Worm (Caenorhabditis elegans): ENCODE data around the gene ugt-52.
A peak's percentile ranks its signal among the peaks of the same experiment; 100 is the strongest.
"Not testable (repeated sequence)": the region's sequence is repeated elsewhere in the genome, so short reads cannot be mapped to it uniquely, and the experiment has no call there.

ugt-52 gene

DNA sequence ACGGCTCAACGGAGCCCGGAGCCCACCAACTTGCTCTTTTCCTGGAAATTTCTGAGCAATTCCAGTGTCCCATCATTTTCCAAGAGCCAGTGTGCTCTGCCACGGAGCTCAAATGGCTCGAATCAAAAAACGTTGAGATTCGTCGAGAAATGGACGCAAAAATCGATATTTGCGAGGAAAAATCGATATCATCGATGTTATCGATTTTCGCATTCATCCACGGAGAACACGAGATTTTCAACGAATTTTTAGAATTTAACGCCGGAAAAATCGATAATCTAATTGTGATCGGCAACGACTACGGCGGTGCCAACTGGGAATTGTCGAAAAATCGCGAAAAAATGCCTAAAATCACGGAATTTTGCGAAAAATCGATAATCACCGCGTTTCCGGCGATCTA, 27.1 kb downstream of the ugt-52 start:
- TF ChIP-seq ztf-16 (tag; optimal IDR thresholded peaks at IDR 0.05) (no peak), ceh-19 (GFP tag; optimal IDR thresholded peaks at IDR 0.05) (no peak), npax-4 (tag; optimal IDR thresholded peaks at IDR 0.05) (no peak), unc-55 (GFP tag; optimal IDR thresholded peaks at IDR 0.05) (no peak), C08G9.2 (tag; optimal IDR thresholded peaks at IDR 0.05) (no peak), ceh-48 (tag; optimal IDR thresholded peaks at IDR 0.05) (peak; percentile 27), F13H6.1 (tag; optimal IDR thresholded peaks at IDR 0.05) (no peak), C38D4.7 (GFP tag; optimal IDR thresholded peaks at IDR 0.05) (no peak)

DNA sequence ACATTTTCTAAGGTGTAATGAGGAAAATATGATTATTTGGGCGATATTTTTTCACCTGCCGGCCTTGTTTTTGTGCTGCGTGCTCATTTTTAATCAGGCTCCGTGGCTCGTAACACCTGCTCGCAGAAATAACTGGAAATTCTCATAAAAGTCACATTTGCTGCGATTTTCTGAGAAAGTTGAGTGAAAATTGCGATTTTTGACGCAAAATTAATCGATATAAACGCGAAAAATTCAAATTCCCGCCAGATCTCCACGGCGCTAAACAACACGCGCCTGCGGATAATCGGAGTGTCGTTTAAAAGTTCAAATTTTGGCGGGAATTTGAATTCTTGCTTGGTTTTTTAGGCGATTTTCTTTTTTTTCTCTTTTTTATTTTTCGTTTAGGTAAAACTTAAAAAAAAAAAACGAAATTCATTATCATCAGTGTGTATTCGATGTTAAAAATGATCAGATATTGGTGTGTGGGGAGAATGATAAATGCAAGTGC, 28.5 kb downstream of the ugt-52 start, which contains the start of gene Y55F3BL.6:
Y55F3BL.6 (minus strand) TSS at position 51 of the 490 bp plus-strand sequence.
- TF ChIP-seq ceh-14 (tag; optimal IDR thresholded peaks at IDR 0.05) (no peak), ceh-31 (tag; optimal IDR thresholded peaks at IDR 0.05) (no peak), nfya-1 (tag; optimal IDR thresholded peaks at IDR 0.05) (no peak)

DNA sequence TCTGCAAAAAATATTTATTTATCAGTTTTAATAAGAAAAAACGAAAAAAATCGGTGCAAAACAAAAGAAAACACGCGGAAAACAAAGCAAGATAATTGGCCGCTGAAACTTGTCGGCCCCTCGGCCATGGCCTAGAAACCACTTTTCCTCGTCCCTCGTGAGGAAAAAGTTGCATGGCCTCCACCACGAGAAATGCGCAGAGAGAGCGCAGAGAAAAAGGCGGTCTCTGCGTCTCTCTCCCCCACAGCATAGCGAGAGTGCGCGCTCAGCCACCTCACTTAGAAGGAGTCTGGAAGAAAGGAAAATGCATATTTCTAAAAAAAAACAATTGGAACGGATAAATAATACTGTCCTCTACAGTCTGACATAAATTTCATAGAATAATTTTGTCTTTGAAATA, 34.8 kb downstream of the ugt-52 start:
- TF ChIP-seq hlh-30 (tag; optimal IDR thresholded peaks at IDR 0.05; ENCODE audit: insufficient read depth) (peak; percentile 4), ceh-45 (GFP tag; IDR thresholded peaks at IDR 0.05) (0 out of 2 replicates have a peak, but pooled peaks have one; percentile 36), tbx-2 (tag; optimal IDR thresholded peaks at IDR 0.05) (peak; percentile 37), ceh-2 (tag; optimal IDR thresholded peaks at IDR 0.05) (peak; percentile 20), ceh-31 (tag; optimal IDR thresholded peaks at IDR 0.05) (peak; percentile 58), unc-3 (GFP tag; conservative IDR thresholded peaks at IDR 0.05) (peak; percentile 23; the same call in 1 of the 2 replicates), C08G9.2 (tag; optimal IDR thresholded peaks at IDR 0.05) (peak; percentile 56), ceh-34 (tag; optimal IDR thresholded peaks at IDR 0.05) (peak; percentile 7), rnt-1 (tag; optimal IDR thresholded peaks at IDR 0.05) (peak; percentile 16)
- not testable (repeated sequence) for TF ChIP-seq unc-3 (tag; optimal IDR thresholded peaks at IDR 0.05)

DNA sequence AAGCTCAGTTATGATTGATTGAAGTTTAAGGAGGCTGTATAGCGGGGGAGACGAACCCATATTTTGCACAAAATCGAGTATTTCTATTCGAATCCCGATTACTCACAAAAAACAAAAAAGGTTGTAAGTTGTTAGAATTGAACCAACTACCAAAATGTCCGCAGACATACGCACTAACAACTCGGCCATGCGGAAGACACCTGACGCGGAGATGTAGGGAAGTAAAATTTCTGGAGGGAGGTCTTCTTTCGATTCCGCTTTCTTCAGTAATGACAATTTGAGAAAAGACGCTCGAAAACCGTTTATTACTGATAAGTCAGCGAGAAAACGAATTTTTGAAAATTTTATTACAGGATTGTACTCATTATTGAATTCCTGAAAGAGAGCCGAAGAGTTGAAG, 39.3 kb downstream of the ugt-52 start:
- TF ChIP-seq lim-6 (tag; optimal IDR thresholded peaks at IDR 0.05) (no peak), F13H6.1 (tag; optimal IDR thresholded peaks at IDR 0.05) (no peak), nfya-1 (tag; optimal IDR thresholded peaks at IDR 0.05) (no peak), sox-4 (tag; optimal IDR thresholded peaks at IDR 0.05) (no peak), unc-86 (tag; optimal IDR thresholded peaks at IDR 0.05) (no peak), ceh-24 (tag; optimal IDR thresholded peaks at IDR 0.05) (no peak), Y22D7AL.16 (tag; optimal IDR thresholded peaks at IDR 0.05) (no peak), K09A11.1 (tag; optimal IDR thresholded peaks at IDR 0.05; ENCODE audit: insufficient read depth) (no peak), hlh-8 (tag; optimal IDR thresholded peaks at IDR 0.05) (no peak), pag-3 (tag; optimal IDR thresholded peaks at IDR 0.05; ENCODE audit: borderline replicate concordance) (no peak)

DNA sequence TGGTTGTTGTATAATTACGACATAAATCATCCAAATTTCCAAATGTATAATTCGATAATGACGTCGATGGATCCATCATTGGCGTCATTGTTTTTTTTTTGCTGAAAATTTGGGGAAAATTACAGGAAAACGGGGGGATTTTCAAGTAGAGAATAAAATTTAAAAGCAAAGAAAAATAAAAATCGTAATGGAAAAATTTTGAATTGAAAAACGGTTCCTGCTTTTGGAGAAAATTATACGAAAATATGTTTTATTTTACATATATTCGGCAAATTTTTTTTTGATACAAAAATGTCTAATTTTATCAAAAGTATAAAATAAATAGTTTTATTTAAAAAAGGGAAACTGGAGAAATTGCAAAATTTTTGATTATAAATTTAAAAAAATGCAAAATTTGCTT, 46.3 kb downstream of the ugt-52 start, which contains the start of gene zipt-15:
zipt-15 (minus strand) TSS at position 101 of the 400 bp plus-strand sequence.
- TF ChIP-seq unc-42 (tag; optimal IDR thresholded peaks at IDR 0.05) (no peak), Y22D7AL.16 (tag; optimal IDR thresholded peaks at IDR 0.05) (no peak)

DNA sequence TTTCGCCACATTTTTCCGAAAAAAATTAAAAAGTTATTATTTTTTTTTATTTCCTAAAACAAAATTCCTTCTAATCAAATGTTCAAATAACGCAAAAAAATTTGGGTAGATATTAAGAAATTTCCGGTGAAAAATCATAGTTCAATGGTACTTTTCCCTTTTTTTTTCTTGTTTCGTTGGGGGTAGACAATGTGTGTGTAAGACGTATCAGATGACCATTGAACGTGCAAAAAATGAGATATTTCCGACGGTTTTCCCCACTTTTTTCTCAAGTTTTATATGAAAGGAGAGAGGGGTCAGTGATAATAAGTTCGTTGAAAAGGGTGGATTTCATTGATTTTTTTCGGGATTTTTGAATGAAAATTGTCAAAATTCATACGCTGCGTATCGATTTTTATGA, 47.6 kb downstream of the ugt-52 start:
- TF ChIP-seq dve-1 (tag; optimal IDR thresholded peaks at IDR 0.05) = no peak
- TF ChIP-seq ceh-2 (tag; optimal IDR thresholded peaks at IDR 0.05) = no peak
- no peak for TF ChIP-seq ceh-22 (tag; optimal IDR thresholded peaks at IDR 0.05)
- TF ChIP-seq madf-2 (tag; optimal IDR thresholded peaks at IDR 0.05) = no peak
- no peak for TF ChIP-seq lim-6 (tag; optimal IDR thresholded peaks at IDR 0.05)
- TF ChIP-seq ceh-45 (GFP tag; IDR thresholded peaks at IDR 0.05) = no peak
- TF ChIP-seq C08G9.2 (tag; optimal IDR thresholded peaks at IDR 0.05) = no peak
- no peak for TF ChIP-seq odd-2 (tag; optimal IDR thresholded peaks at IDR 0.05)
- no peak for TF ChIP-seq hlh-8 (tag; optimal IDR thresholded peaks at IDR 0.05)
- no peak for TF ChIP-seq ama-1 (optimal IDR thresholded peaks at IDR 0.05)
